Worm (Caenorhabditis elegans) whole organism, L3 larva: Measurements from ENCODE around the gene Y51A2B.8.

Experiments
- ceh-9 ChIP-seq: sonication (generic microtip); optimal IDR thresholded peaks from 2 replicates; lab custom pipeline; 2018; ENCODE audit warnings: missing biosample characterization, missing genetic modification characterization
- daf-12 ChIP-seq: fragments of 150-350 bp; optimal IDR thresholded peaks from 2 replicates; lab custom pipeline; 2014; ENCODE audit warnings: missing biosample characterization, missing genetic modification reagents, missing genetic modification characterization
- fos-1 ChIP-seq: fragments of 150-350 bp; optimal IDR thresholded peaks from 2 replicates; lab custom pipeline; 2014; ENCODE audit warnings: missing biosample characterization, missing genetic modification characterization
- hmg-11 ChIP-seq: sonication (generic microtip); optimal IDR thresholded peaks from 2 replicates; lab custom pipeline; 2016; ENCODE audit warnings: missing genetic modification characterization, missing compliant biosample characterization
- nhr-67 ChIP-seq: fragments of 150-350 bp; optimal IDR thresholded peaks from 2 replicates; lab custom pipeline; 2014; ENCODE audit warnings: missing biosample characterization, missing genetic modification characterization
- pqm-1 ChIP-seq: fragments of 150-350 bp; optimal IDR thresholded peaks from 2 replicates; lab custom pipeline; 2017; ENCODE audit warnings: missing biosample characterization, missing genetic modification characterization, inconsistent platforms
- zag-1 ChIP-seq: fragments of 150-350 bp; optimal IDR thresholded peaks from 2 replicates; lab custom pipeline; 2014; ENCODE audit warnings: missing biosample characterization, missing genetic modification characterization
- ztf-11 ChIP-seq: fragments of 150-350 bp; optimal IDR thresholded peaks from 2 replicates; lab custom pipeline; 2014; ENCODE audit warnings: missing biosample characterization, missing genetic modification characterization

- TF ChIP-seq ztf-11 (tag; lab: Kevin White, UChicago) (no peak), fos-1 (tag; lab: Kevin White, UChicago) (no peak), nhr-67 (no peak), pqm-1 (tag; lab: Kevin White, UChicago) (no peak), zag-1 (tag; lab: Kevin White, UChicago) (no peak), daf-12 (tag; lab: Kevin White, UChicago) (no peak), ceh-9 (tag; lab: Kevin White, UChicago) (no peak), hmg-11 (tag; lab: Kevin White, UChicago) (no peak)
Observed at ce11 chrV:18368322-18368721, 10.6 kb upstream of the Y51A2B.8 start, which contains the start of gene C08E8.6.
